Worm (Caenorhabditis elegans): ENCODE results near the gene abce-1.

DNA sequence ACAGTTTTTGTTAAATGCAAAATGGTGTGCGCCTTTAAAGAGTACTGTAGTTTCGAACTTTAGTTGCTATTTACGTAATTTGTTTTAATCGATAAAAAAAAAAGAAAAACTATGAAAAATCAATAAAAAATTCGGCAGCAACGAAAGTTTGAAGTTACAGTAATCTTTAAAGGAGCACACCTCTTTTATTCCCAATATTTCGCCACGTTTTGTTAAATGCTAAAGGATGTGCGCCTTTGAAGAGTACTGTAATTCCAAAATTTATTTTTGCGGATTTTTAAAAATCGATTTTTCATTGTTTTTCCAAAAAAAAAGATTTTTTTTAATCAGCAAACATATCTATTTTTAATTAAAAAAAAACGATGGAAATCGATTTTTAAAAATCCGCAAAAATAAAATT, 20.1 kb downstream of the abce-1 start:
- TF ChIP-seq elt-3 (tag; optimal IDR thresholded peaks at IDR 0.05) = no peak
- TF ChIP-seq lin-13 (GFP tag; optimal IDR thresholded peaks at IDR 0.05) = no peak
- no peak for TF ChIP-seq ztf-4 (tag; optimal IDR thresholded peaks at IDR 0.05)
- no peak for TF ChIP-seq pqm-1 (tag; optimal IDR thresholded peaks at IDR 0.05)
- no peak for TF ChIP-seq skn-1 (tag; optimal IDR thresholded peaks at IDR 0.05)
- no peak for TF ChIP-seq zag-1 (tag; optimal IDR thresholded peaks at IDR 0.05)
- TF ChIP-seq aly-2 (tag; optimal IDR thresholded peaks at IDR 0.05) = no peak

Data from whole organism, L1 larva.